Fruit fly (Drosophila melanogaster) whole organism, embryonic: Measurements from ENCODE around the gene CG15046.

Experiments used
- BEAF-32 ChIP-seq: fragments of 200-800 bp; sonication (Bioruptor generic); optimal IDR thresholded peaks from 3 replicates; lab custom pipeline; 2017; ENCODE audit warnings: missing biosample characterization, missing genetic modification characterization, mild to moderate bottlenecking, moderate library complexity, missing genetic modification reagents
- Bgb ChIP-seq: fragments of 200-800 bp; sonication (Bioruptor generic); IDR thresholded peaks from 2 replicates; pipeline ENCODE4 v1.3.6; 2022; ENCODE audit warnings: missing biosample characterization, missing genetic modification characterization; ENCODE audit not compliant: partially characterized antibody
- CG10267 ChIP-seq: fragments of 200-800 bp; sonication (Bioruptor generic); optimal IDR thresholded peaks from 2 replicates; lab custom pipeline; 2018; ENCODE audit warnings: missing biosample characterization, mild to moderate bottlenecking, missing genetic modification characterization, moderate library complexity
- CG11504 ChIP-seq: fragments of 200-800 bp; sonication (Bioruptor generic); optimal IDR thresholded peaks from 3 replicates; lab custom pipeline; 2019; ENCODE audit warnings: missing biosample characterization, mild to moderate bottlenecking, missing genetic modification characterization, moderate library complexity
- CG12659 ChIP-seq: fragments of 200-800 bp; sonication (Bioruptor generic); optimal IDR thresholded peaks from 3 replicates; lab custom pipeline; 2017; ENCODE audit warnings: mild to moderate bottlenecking, missing biosample characterization, missing genetic modification reagents, missing genetic modification characterization
- CG13624 ChIP-seq: fragments of 200-800 bp; sonication (Bioruptor generic); optimal IDR thresholded peaks from 2 replicates; lab custom pipeline; 2016; ENCODE audit warnings: missing biosample characterization, missing genetic modification characterization
- CG14710 ChIP-seq: fragments of 200-800 bp; sonication (Bioruptor generic); optimal IDR thresholded peaks from 3 replicates; lab custom pipeline; 2019; ENCODE audit warnings: missing biosample characterization, mild to moderate bottlenecking, missing genetic modification characterization, moderate library complexity
- CG15479 ChIP-seq: fragments of 200-800 bp; sonication (Bioruptor generic); optimal IDR thresholded peaks from 3 replicates; lab custom pipeline; 2019; ENCODE audit warnings: missing biosample characterization, mild to moderate bottlenecking, missing genetic modification characterization, moderate library complexity
- CG15601 ChIP-seq: fragments of 200-800 bp; sonication (Bioruptor generic); optimal IDR thresholded peaks from 3 replicates; lab custom pipeline; 2019; ENCODE audit warnings: missing biosample characterization, mild to moderate bottlenecking, missing genetic modification characterization, moderate library complexity
- CG1603 ChIP-seq: fragments of 200-800 bp; sonication (Bioruptor generic); optimal IDR thresholded peaks from 2 replicates; lab custom pipeline; 2019; ENCODE audit warnings: missing biosample characterization, mild to moderate bottlenecking, missing genetic modification characterization, moderate library complexity
- CG16813 ChIP-seq: fragments of 200-800 bp; sonication (Bioruptor generic); IDR thresholded peaks from 3 replicates; pipeline ENCODE4 v1.3.6; 2022; ENCODE audit warnings: missing biosample characterization, missing genetic modification characterization; ENCODE audit not compliant: partially characterized antibody
- CG17186 ChIP-seq: fragments of 200-800 bp; sonication (Bioruptor generic); optimal IDR thresholded peaks from 3 replicates; lab custom pipeline; 2017; ENCODE audit warnings: missing biosample characterization, missing genetic modification reagents, missing genetic modification characterization
- CG18011 ChIP-seq: fragments of 200-800 bp; sonication (Bioruptor generic); optimal IDR thresholded peaks from 2 replicates; lab custom pipeline; 2017; ENCODE audit warnings: missing biosample characterization, missing genetic modification characterization, mild to moderate bottlenecking, moderate library complexity, missing genotype
- CG2129 ChIP-seq: fragments of 200-800 bp; sonication (Bioruptor generic); IDR thresholded peaks from 2 replicates; pipeline ENCODE4 v1.3.6; 2022; ENCODE audit warnings: missing biosample characterization, missing genetic modification characterization; ENCODE audit not compliant: partially characterized antibody
- CG34422 ChIP-seq: fragments of 200-800 bp; sonication (Bioruptor generic); IDR thresholded peaks from 3 replicates; pipeline ENCODE4 v1.3.6; 2022; ENCODE audit warnings: missing biosample characterization, missing genetic modification characterization
- CG42726 ChIP-seq: fragments of 200-800 bp; sonication (Bioruptor generic); IDR thresholded peaks from 2 replicates; pipeline ENCODE4 v1.3.6; 2022; ENCODE audit warnings: missing biosample characterization, missing genetic modification characterization; ENCODE audit not compliant: partially characterized antibody
- CG43689 ChIP-seq: fragments of 200-800 bp; sonication (Bioruptor generic); IDR thresholded peaks from 2 replicates; pipeline ENCODE4 v1.3.6; 2022; ENCODE audit warnings: missing biosample characterization, missing genetic modification characterization
- CG5180 ChIP-seq: fragments of 200-800 bp; sonication (Bioruptor generic); optimal IDR thresholded peaks from 3 replicates; lab custom pipeline; 2017; ENCODE audit warnings: missing biosample characterization, missing genetic modification characterization, mild to moderate bottlenecking, moderate library complexity, missing genetic modification reagents
- CG6689 ChIP-seq: fragments of 200-800 bp; sonication (Bioruptor generic); IDR thresholded peaks from 2 replicates; pipeline ENCODE4 v1.3.6; 2022; ENCODE audit warnings: missing biosample characterization, missing genetic modification characterization
- CHES-1-like ChIP-seq: fragments of 200-800 bp; sonication (Bioruptor generic); optimal IDR thresholded peaks from 2 replicates; lab custom pipeline; 2016; ENCODE audit warnings: missing biosample characterization, missing genetic modification characterization
- CTCF ChIP-seq: fragments of 200-800 bp; sonication (Bioruptor generic); optimal IDR thresholded peaks from 2 replicates; lab custom pipeline; 2017; ENCODE audit warnings: missing biosample characterization, mild to moderate bottlenecking, missing genetic modification characterization, moderate library complexity
- D ChIP-seq, 2 experiments: fragments of 200-800 bp in 1 of 2; fragments of >200 bp in 1 of 2; sonication (Bioruptor generic) in 1 of 2; optimal IDR thresholded peaks; 2 replicates in 1 of 2; 3 replicates in 1 of 2; lab custom pipeline; 2017; ENCODE audit warnings: mild to moderate bottlenecking in 1 of 2, missing biosample characterization in 1 of 2, missing genetic modification characterization in 1 of 2, missing genetic modification reagents in 1 of 2
- Dp ChIP-seq: fragments of 200-800 bp; sonication (Bioruptor generic); optimal IDR thresholded peaks from 2 replicates; lab custom pipeline; 2018; ENCODE audit warnings: missing biosample characterization, mild to moderate bottlenecking, missing genetic modification characterization, moderate library complexity
- HLH4C ChIP-seq: fragments of 200-800 bp; sonication (Bioruptor generic); IDR thresholded peaks from 3 replicates; pipeline ENCODE4 v1.3.6; 2022; ENCODE audit warnings: missing biosample characterization, missing genetic modification characterization; ENCODE audit not compliant: partially characterized antibody
- Lhr ChIP-seq: fragments of 200-800 bp; sonication (Bioruptor generic); optimal IDR thresholded peaks from 3 replicates; lab custom pipeline; 2017; ENCODE audit warnings: mild to moderate bottlenecking, missing biosample characterization, missing genetic modification reagents, missing genetic modification characterization
- Nf-YC ChIP-seq: fragments of 200-800 bp; optimal IDR thresholded peaks from 3 replicates; lab custom pipeline; 2019; ENCODE audit warnings: missing biosample characterization, mild to moderate bottlenecking, missing genetic modification characterization, moderate library complexity
- amos ChIP-seq: fragments of 200-800 bp; sonication (Bioruptor generic); IDR thresholded peaks from 2 replicates; pipeline ENCODE4 v1.3.6; 2022; ENCODE audit warnings: missing biosample characterization, missing genetic modification characterization; ENCODE audit not compliant: partially characterized antibody
- ato ChIP-seq: fragments of 200-800 bp; sonication (Bioruptor generic); IDR thresholded peaks from 2 replicates; pipeline ENCODE4 v1.3.6; 2022; ENCODE audit warnings: missing biosample characterization, missing genetic modification characterization; ENCODE audit not compliant: partially characterized antibody
- chinmo ChIP-seq: fragments of 200-800 bp; sonication (Bioruptor generic); IDR thresholded peaks from 4 replicates; pipeline ENCODE4 v1.3.6; 2022; ENCODE audit warnings: missing biosample characterization, missing genetic modification characterization; ENCODE audit not compliant: partially characterized antibody
- gfzf ChIP-seq: fragments of 200-800 bp; sonication (Bioruptor generic); optimal IDR thresholded peaks from 2 replicates; lab custom pipeline; 2016; ENCODE audit warnings: missing biosample characterization, mild to moderate bottlenecking, missing genetic modification characterization, moderate library complexity
- inv ChIP-seq: fragments of 200-800 bp; sonication (Bioruptor generic); IDR thresholded peaks from 2 replicates; pipeline ENCODE4 v1.3.6; 2022; ENCODE audit warnings: missing biosample characterization, missing genetic modification characterization; ENCODE audit not compliant: partially characterized antibody
- jumu ChIP-seq: fragments of 200-800 bp; sonication (Bioruptor generic); optimal IDR thresholded peaks from 3 replicates; lab custom pipeline; 2016; ENCODE audit warnings: missing biosample characterization, missing genetic modification characterization
- kah ChIP-seq: fragments of 200-800 bp; sonication (Bioruptor generic); optimal IDR thresholded peaks from 2 replicates; lab custom pipeline; 2018; ENCODE audit warnings: missing biosample characterization, mild to moderate bottlenecking, missing genetic modification characterization
- luna ChIP-seq: fragments of 200-800 bp; sonication (Bioruptor generic); optimal IDR thresholded peaks from 2 replicates; lab custom pipeline; 2016; ENCODE audit warnings: missing biosample characterization, missing genetic modification characterization
- mld ChIP-seq: fragments of 200-800 bp; sonication (Bioruptor generic); IDR thresholded peaks from 3 replicates; pipeline ENCODE4 v1.3.6; 2022; ENCODE audit warnings: missing biosample characterization, missing genetic modification characterization; ENCODE audit not compliant: partially characterized antibody
- nmo ChIP-seq: fragments of 200-800 bp; sonication (Bioruptor generic); optimal IDR thresholded peaks from 2 replicates; lab custom pipeline; 2018; ENCODE audit warnings: missing biosample characterization, mild to moderate bottlenecking, missing genetic modification characterization, moderate library complexity
- phol ChIP-seq: fragments of 200-800 bp; sonication (Bioruptor generic); optimal IDR thresholded peaks from 3 replicates; lab custom pipeline; 2018; ENCODE audit warnings: missing biosample characterization, mild to moderate bottlenecking, missing genetic modification characterization, moderate library complexity
- pita ChIP-seq: fragments of 200-800 bp; sonication (Bioruptor generic); optimal IDR thresholded peaks from 2 replicates; lab custom pipeline; 2017; ENCODE audit warnings: missing biosample characterization, mild to moderate bottlenecking, missing genetic modification characterization
- prd ChIP-seq, 3 experiments: fragments of >200 bp in 2 of 3; fragments of 200-800 bp in 1 of 3; sonication (Bioruptor generic) in 1 of 3; optimal IDR thresholded peaks in 2 of 3; IDR thresholded peaks in 1 of 3; 2 replicates in 2 of 3; 3 replicates in 1 of 3; pipeline versions ENCODE4 v1.3.6 to Lab custom; 2017 to 2022; ENCODE audit warnings: missing biosample characterization in 1 of 3, missing genetic modification characterization in 1 of 3
- pzg ChIP-seq: fragments of 200-800 bp; sonication (Bioruptor generic); optimal IDR thresholded peaks from 3 replicates; lab custom pipeline; 2018; ENCODE audit warnings: missing biosample characterization, mild to moderate bottlenecking, missing genetic modification characterization, moderate library complexity
- row ChIP-seq: fragments of 200-800 bp; sonication (Bioruptor generic); IDR thresholded peaks from 3 replicates; pipeline ENCODE4 v1.3.6; 2022; ENCODE audit warnings: missing biosample characterization, missing genetic modification characterization
- sc ChIP-seq, 3 experiments: fragments of >200 bp in 2 of 3; fragments of 200-800 bp in 1 of 3; sonication (Bioruptor generic) in 1 of 3; optimal IDR thresholded peaks; 2 replicates in 2 of 3; 3 replicates in 1 of 3; lab custom pipeline; 2017; ENCODE audit warnings: mild to moderate bottlenecking in 1 of 3, missing biosample characterization in 1 of 3, missing genetic modification characterization in 1 of 3, missing genetic modification reagents in 1 of 3
- sna ChIP-seq: fragments of 200-800 bp; sonication (Bioruptor generic); IDR thresholded peaks from 2 replicates; pipeline ENCODE4 v1.3.6; 2022; ENCODE audit warnings: missing biosample characterization, missing genetic modification characterization; ENCODE audit not compliant: partially characterized antibody
- sug ChIP-seq: fragments of 200-800 bp; optimal IDR thresholded peaks from 2 replicates; lab custom pipeline; 2019; ENCODE audit warnings: missing biosample characterization, mild to moderate bottlenecking, missing genetic modification characterization, moderate library complexity
- tna ChIP-seq: fragments of 200-800 bp; sonication (Bioruptor generic); IDR thresholded peaks from 2 replicates; pipeline ENCODE4 v1.3.6; 2022; ENCODE audit warnings: missing biosample characterization, missing genetic modification characterization; ENCODE audit not compliant: partially characterized antibody

CG15046 gene

DNA sequence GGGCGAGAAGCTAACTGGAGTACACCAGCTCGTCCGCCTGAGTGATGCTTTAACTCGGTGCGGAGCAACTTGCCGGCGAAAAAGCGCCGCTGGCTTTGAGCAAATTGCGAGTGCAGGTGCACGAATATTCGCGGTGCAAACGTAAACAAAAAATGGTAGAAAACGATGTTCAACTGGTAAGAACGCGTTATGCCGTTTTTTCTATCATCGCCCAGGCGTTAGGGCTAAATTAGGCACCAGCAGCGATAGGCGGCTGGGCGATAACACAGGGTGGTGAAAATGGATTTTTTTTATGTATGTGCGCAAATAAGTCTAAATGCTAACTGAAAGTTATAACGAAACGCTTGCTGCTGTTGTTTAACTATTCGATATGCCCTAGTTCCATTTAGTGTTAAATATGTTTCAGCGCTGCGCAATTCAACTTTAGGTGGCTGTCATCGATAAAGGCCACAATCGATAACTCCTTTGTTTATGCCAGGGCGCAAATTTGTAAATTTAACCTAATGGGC is 10.3 kb upstream of the CG15046 start, which contains the start of the genes Pgant7 and Xrcc2 (continued):
- TF ChIP-seq sc (optimal IDR thresholded peaks at IDR 0.05; lab: Kevin White, UChicago) (no peak), sc (GFP tag; optimal IDR thresholded peaks at IDR 0.05; lab: Kevin White, UChicago) (no peak), CG14710 (tag; lab: Kevin White, UChicago) (peak; percentile 48), amos (GFP tag; lab: Robert Waterston, UW) (peak; percentile 77), CG15601 (tag; lab: Kevin White, UChicago) (peak; percentile 46), CG13624 (GFP tag; lab: Kevin White, UChicago) (peak; percentile 34), jumu (GFP tag; lab: Kevin White, UChicago) (no peak), luna (GFP tag; lab: Kevin White, UChicago) (no peak), CG5180 (GFP tag; lab: Kevin White, UChicago) (peak; percentile 43), prd (optimal IDR thresholded peaks at IDR 0.05; lab: Kevin White, UChicago) (no peak), prd (GFP tag; IDR thresholded peaks at IDR 0.05; lab: Robert Waterston, UW) (no peak), CG34422 (GFP tag; lab: Robert Waterston, UW) (peak; percentile 67; the same call in 2 of the 3 replicates), CG1603 (tag; lab: Kevin White, UChicago) (peak; percentile 62), pita (GFP tag; lab: Kevin White, UChicago) (peak; percentile 25), sug (tag; lab: Kevin White, UChicago) (peak; percentile 7), Bgb (GFP tag; lab: Robert Waterston, UW) (peak; percentile 70), Lhr (peak; percentile 26), Nf-YC (tag; lab: Kevin White, UChicago) (no peak), CG10267 (tag; lab: Kevin White, UChicago) (peak; percentile 6), row (GFP tag; lab: Robert Waterston, UW) (0 out of 3 replicates have a peak, but pooled peaks have one; percentile 26), CG11504 (tag; lab: Kevin White, UChicago) (peak; percentile 73), D (optimal IDR thresholded peaks at IDR 0.05; lab: Kevin White, UChicago) (peak; percentile 77), D (GFP tag; optimal IDR thresholded peaks at IDR 0.05; lab: Kevin White, UChicago) (no peak), CG2129 (peak; percentile 34; the same call in 1 of the 2 replicates), CTCF (GFP tag; lab: Kevin White, UChicago) (peak; percentile 10), HLH4C (GFP tag; lab: Robert Waterston, UW) (peak; percentile 85), CG6689 (GFP tag; lab: Robert Waterston, UW) (no peak), CG18011 (no peak), Dp (GFP tag; lab: Kevin White, UChicago) (peak; percentile 77), CG17186 (peak; percentile 92), CG15479 (GFP tag; lab: Kevin White, UChicago) (peak; percentile 14), BEAF-32 (GFP tag; lab: Kevin White, UChicago) (peak; percentile 83), chinmo (GFP tag; lab: Robert Waterston, UW) (0 out of 4 replicates have a peak, but pooled peaks have one; percentile 62), CG12659 (peak; percentile 53), CHES-1-like (peak; percentile 42), nmo (GFP tag; lab: Kevin White, UChicago) (peak; percentile 10), CG42726 (GFP tag; lab: Robert Waterston, UW) (no peak), gfzf (GFP tag; lab: Kevin White, UChicago) (peak; percentile 88), kah (GFP tag; lab: Kevin White, UChicago) (peak; percentile 67), ato (GFP tag; lab: Robert Waterston, UW) (peak; percentile 44; the same call in 1 of the 2 replicates), phol (peak; percentile 39), inv (peak; percentile 32; the same call in 1 of the 2 replicates), sna (GFP tag; lab: Robert Waterston, UW) (peak; percentile 76), CG43689 (no peak), pzg (GFP tag; lab: Kevin White, UChicago) (peak; percentile 65), mld (GFP tag; lab: Robert Waterston, UW) (peak; percentile 48; the same call in 1 of the 3 replicates), CG16813 (GFP tag; lab: Robert Waterston, UW) (peak; percentile 75; the same call in 2 of the 3 replicates), tna (peak; percentile 59; the same call in 1 of the 2 replicates)
